Fruit fly (Drosophila melanogaster) whole organism, embryonic: ENCODE results near the gene Ist1.

Source experiments
- ATbp ChIP-seq: fragments of 200-800 bp; sonication (Bioruptor generic); optimal IDR thresholded peaks from 2 replicates; lab custom pipeline; 2017; ENCODE audit warnings: missing biosample characterization, mild to moderate bottlenecking, missing genetic modification characterization, missing genetic modification reagents
- Blimp-1 ChIP-seq: fragments of 200-800 bp; sonication (Bioruptor generic); optimal IDR thresholded peaks from 3 replicates; lab custom pipeline; 2018; ENCODE audit warnings: missing biosample characterization, missing genetic modification characterization, mild to moderate bottlenecking, moderate library complexity, missing genetic modification reagents
- C15 ChIP-seq: fragments of 200-800 bp; sonication (Bioruptor generic); IDR thresholded peaks from 3 replicates; pipeline ENCODE4 v1.3.6; 2022; ENCODE audit warnings: missing biosample characterization, missing genetic modification characterization
- CG10543 ChIP-seq: fragments of 200-800 bp; sonication (Bioruptor generic); optimal IDR thresholded peaks from 3 replicates; lab custom pipeline; 2017; ENCODE audit warnings: missing biosample characterization, mild to moderate bottlenecking, missing genetic modification characterization, moderate library complexity
- CG10565 ChIP-seq: fragments of 200-800 bp; sonication (Bioruptor generic); optimal IDR thresholded peaks from 3 replicates; lab custom pipeline; 2016; ENCODE audit warnings: missing biosample characterization, mild to moderate bottlenecking, missing genetic modification characterization
- CG11504 ChIP-seq: fragments of 200-800 bp; sonication (Bioruptor generic); optimal IDR thresholded peaks from 3 replicates; lab custom pipeline; 2019; ENCODE audit warnings: missing biosample characterization, mild to moderate bottlenecking, missing genetic modification characterization, moderate library complexity
- CG1603 ChIP-seq: fragments of 200-800 bp; sonication (Bioruptor generic); optimal IDR thresholded peaks from 2 replicates; lab custom pipeline; 2019; ENCODE audit warnings: missing biosample characterization, mild to moderate bottlenecking, missing genetic modification characterization, moderate library complexity
- CG16779 ChIP-seq: fragments of 200-800 bp; sonication (Bioruptor generic); IDR thresholded peaks from 2 replicates; pipeline ENCODE4 v1.3.6; 2022; ENCODE audit warnings: missing biosample characterization, missing genetic modification characterization
- CG17568 ChIP-seq: fragments of 200-800 bp; sonication (Bioruptor generic); optimal IDR thresholded peaks from 2 replicates; lab custom pipeline; 2018; ENCODE audit warnings: missing biosample characterization, mild to moderate bottlenecking, missing genetic modification characterization, moderate library complexity
- CG17829 ChIP-seq: fragments of 200-800 bp; optimal IDR thresholded peaks from 2 replicates; lab custom pipeline; 2019; ENCODE audit warnings: missing biosample characterization, mild to moderate bottlenecking, missing genetic modification characterization, moderate library complexity
- CG30403 ChIP-seq: fragments of 200-800 bp; sonication (Bioruptor generic); optimal IDR thresholded peaks from 3 replicates; lab custom pipeline; 2016; ENCODE audit warnings: missing biosample characterization, missing genetic modification characterization
- CG3065 ChIP-seq: fragments of 200-800 bp; sonication (Bioruptor generic); optimal IDR thresholded peaks from 2 replicates; lab custom pipeline; 2016; ENCODE audit warnings: missing biosample characterization, missing genetic modification characterization
- CG32772 ChIP-seq: fragments of 200-800 bp; sonication (Bioruptor generic); IDR thresholded peaks from 2 replicates; pipeline ENCODE4 v1.3.6; 2022; ENCODE audit warnings: missing biosample characterization, missing genetic modification characterization
- CG34224 ChIP-seq: fragments of 200-800 bp; sonication (Bioruptor generic); IDR thresholded peaks from 3 replicates; pipeline ENCODE4 v1.3.6; 2022; ENCODE audit warnings: missing biosample characterization, missing genetic modification characterization; ENCODE audit not compliant: partially characterized antibody
- CG3726 ChIP-seq: fragments of 200-800 bp; sonication (Bioruptor generic); IDR thresholded peaks from 3 replicates; pipeline ENCODE4, ENCODE4 v1.3.6; 2022; ENCODE audit warnings: missing biosample characterization, missing genetic modification characterization
- CG42726 ChIP-seq: fragments of 200-800 bp; sonication (Bioruptor generic); IDR thresholded peaks from 2 replicates; pipeline ENCODE4 v1.3.6; 2022; ENCODE audit warnings: missing biosample characterization, missing genetic modification characterization; ENCODE audit not compliant: partially characterized antibody
- CG4282 ChIP-seq: fragments of 200-800 bp; sonication (Bioruptor generic); optimal IDR thresholded peaks from 2 replicates; lab custom pipeline; 2016; ENCODE audit warnings: missing biosample characterization, missing genetic modification characterization
- CG9437 ChIP-seq: fragments of 200-800 bp; sonication (Bioruptor generic); optimal IDR thresholded peaks from 2 replicates; lab custom pipeline; 2018; ENCODE audit warnings: missing biosample characterization, mild to moderate bottlenecking, missing genetic modification characterization
- CTCF ChIP-seq: fragments of 200-800 bp; sonication (Bioruptor generic); optimal IDR thresholded peaks from 2 replicates; lab custom pipeline; 2017; ENCODE audit warnings: missing biosample characterization, mild to moderate bottlenecking, missing genetic modification characterization, moderate library complexity
- Camta ChIP-seq: fragments of 200-800 bp; sonication (Bioruptor generic); optimal IDR thresholded peaks from 2 replicates; lab custom pipeline; 2016; ENCODE audit warnings: missing biosample characterization, missing genetic modification characterization
- Dad ChIP-seq: fragments of 200-800 bp; sonication (Bioruptor generic); optimal IDR thresholded peaks from 3 replicates; lab custom pipeline; 2016; ENCODE audit warnings: missing biosample characterization, missing genetic modification characterization
- Deaf1 ChIP-seq: fragments of 200-800 bp; optimal IDR thresholded peaks from 3 replicates; lab custom pipeline; 2019; ENCODE audit warnings: missing biosample characterization, mild to moderate bottlenecking, missing genetic modification characterization, moderate library complexity
- ERR ChIP-seq: fragments of 200-800 bp; sonication (Bioruptor generic); optimal IDR thresholded peaks from 2 replicates; lab custom pipeline; 2016; ENCODE audit warnings: missing biosample characterization, missing genetic modification characterization
- Ets65A ChIP-seq: fragments of 200-800 bp; sonication (Bioruptor generic); peaks from one replicate; lab custom pipeline; 2016; ENCODE audit warnings: missing biosample characterization, missing genetic modification characterization
- HmgZ ChIP-seq: fragments of 200-800 bp; sonication (Bioruptor generic); optimal IDR thresholded peaks from 2 replicates; lab custom pipeline; 2018; ENCODE audit warnings: missing biosample characterization, mild to moderate bottlenecking, missing genetic modification characterization
- Hsf ChIP-seq: fragments of 200-800 bp; sonication (Bioruptor generic); optimal IDR thresholded peaks from 3 replicates; lab custom pipeline; 2016; ENCODE audit warnings: missing biosample characterization, missing genetic modification characterization
- MESR4 ChIP-seq: fragments of 200-800 bp; sonication (Bioruptor generic); optimal IDR thresholded peaks from 2 replicates; lab custom pipeline; 2018; ENCODE audit warnings: missing biosample characterization, mild to moderate bottlenecking, missing genetic modification characterization, moderate library complexity
- Med ChIP-seq: fragments of 200-800 bp; sonication (Bioruptor generic); peaks from one replicate; lab custom pipeline; 2016; ENCODE audit warnings: missing biosample characterization, missing genetic modification characterization, mild to moderate bottlenecking, inconsistent platforms, moderate library complexity
- Optix ChIP-seq: fragments of 200-800 bp; sonication (Bioruptor generic); IDR thresholded peaks from 3 replicates; pipeline ENCODE4 v1.3.6; 2022; ENCODE audit warnings: missing biosample characterization, missing genetic modification characterization
- Rfx ChIP-seq: fragments of 200-800 bp; sonication (Bioruptor generic); IDR thresholded peaks from 2 replicates; pipeline ENCODE4 v1.3.6; 2022; ENCODE audit warnings: missing biosample characterization, missing genetic modification characterization
- Sox100B ChIP-seq: fragments of 200-800 bp; sonication (Bioruptor generic); optimal IDR thresholded peaks from 3 replicates; lab custom pipeline; 2018; ENCODE audit warnings: missing biosample characterization, mild to moderate bottlenecking, missing genetic modification characterization
- Ssrp ChIP-seq: fragments of 200-800 bp; sonication (Bioruptor generic); optimal IDR thresholded peaks from 2 replicates; lab custom pipeline; 2018; ENCODE audit warnings: missing biosample characterization, mild to moderate bottlenecking, missing genetic modification characterization, moderate library complexity
- Xrp1 ChIP-seq: fragments of 200-800 bp; sonication (Bioruptor generic); IDR thresholded peaks from 2 replicates; pipeline ENCODE4 v1.3.6; 2022; ENCODE audit warnings: missing biosample characterization, missing genetic modification characterization
- ap ChIP-seq: fragments of 200-800 bp; sonication (Bioruptor generic); IDR thresholded peaks from 2 replicates; pipeline ENCODE4 v1.3.6; 2022; ENCODE audit warnings: missing biosample characterization, missing genetic modification characterization
- ara ChIP-seq: fragments of 200-800 bp; sonication (Bioruptor generic); IDR thresholded peaks from 2 replicates; pipeline ENCODE4 v1.3.6; 2022; ENCODE audit warnings: missing biosample characterization, missing genetic modification characterization
- bab2 ChIP-seq: fragments of 200-800 bp; sonication (Bioruptor generic); optimal IDR thresholded peaks from 2 replicates; lab custom pipeline; 2016; ENCODE audit warnings: missing biosample characterization, missing genetic modification characterization
- bsh ChIP-seq, 2 experiments: fragments of 200-800 bp; sonication (Bioruptor generic); optimal IDR thresholded peaks; 2 replicates each; lab custom pipeline; 2017 to 2018; ENCODE audit warnings: mild to moderate bottlenecking in 2 of 2, missing biosample characterization in 2 of 2, missing genetic modification characterization in 2 of 2, moderate library complexity in 1 of 2
- cas ChIP-seq: fragments of 200-800 bp; sonication (Bioruptor generic); IDR thresholded peaks from 2 replicates; pipeline ENCODE4 v1.3.6; 2022; ENCODE audit warnings: missing biosample characterization, missing genetic modification characterization
- dan ChIP-seq: fragments of 200-800 bp; sonication (Bioruptor generic); IDR thresholded peaks from 2 replicates; pipeline ENCODE4 v1.3.6; 2022; ENCODE audit warnings: missing biosample characterization, missing genetic modification characterization
- esg ChIP-seq: fragments of 200-800 bp; sonication (Bioruptor generic); conservative IDR thresholded peaks from 2 replicates; pipeline ENCODE4 v1.3.6; 2022; ENCODE audit warnings: missing biosample characterization, missing genetic modification characterization
- her ChIP-seq: fragments of 200-800 bp; sonication (Bioruptor generic); optimal IDR thresholded peaks from 2 replicates; lab custom pipeline; 2016; ENCODE audit warnings: missing biosample characterization, missing genetic modification characterization
- lola ChIP-seq, 3 experiments: fragments of >200 bp in 2 of 3; fragments of 200-800 bp in 1 of 3; sonication (Bioruptor generic) in 1 of 3; optimal IDR thresholded peaks; 2 replicates each; lab custom pipeline; 2017 to 2019; ENCODE audit warnings: missing biosample characterization in 3 of 3, missing genetic modification characterization in 3 of 3, mild to moderate bottlenecking in 1 of 3, moderate library complexity in 1 of 3
- nerfin-1 ChIP-seq: fragments of 200-800 bp; sonication (Bioruptor generic); optimal IDR thresholded peaks from 3 replicates; lab custom pipeline; 2019; ENCODE audit warnings: missing biosample characterization, mild to moderate bottlenecking, missing genetic modification characterization, moderate library complexity
- nmo ChIP-seq: fragments of 200-800 bp; sonication (Bioruptor generic); optimal IDR thresholded peaks from 2 replicates; lab custom pipeline; 2018; ENCODE audit warnings: missing biosample characterization, mild to moderate bottlenecking, missing genetic modification characterization, moderate library complexity
- org-1 ChIP-seq: fragments of 200-800 bp; sonication (Bioruptor generic); optimal IDR thresholded peaks from 2 replicates; lab custom pipeline; 2017; ENCODE audit warnings: missing biosample characterization, missing genetic modification characterization
- ro ChIP-seq: fragments of 200-800 bp; sonication (Bioruptor generic); IDR thresholded peaks from 2 replicates; pipeline ENCODE4 v1.3.6; 2022; ENCODE audit warnings: missing biosample characterization, missing genetic modification characterization
- sens ChIP-seq: fragments of 200-800 bp; sonication (Bioruptor generic); peaks from one replicate; lab custom pipeline; 2016; ENCODE audit warnings: missing biosample characterization, missing genetic modification characterization
- sima ChIP-seq: fragments of 200-800 bp; sonication (Bioruptor generic); optimal IDR thresholded peaks from 2 replicates; lab custom pipeline; 2016; ENCODE audit warnings: missing biosample characterization, missing genetic modification characterization
- tgo ChIP-seq: fragments of 200-800 bp; sonication (Bioruptor generic); IDR thresholded peaks from 3 replicates; pipeline ENCODE4 v1.3.6; 2022; ENCODE audit warnings: missing biosample characterization, missing genetic modification characterization
- tup ChIP-seq: fragments of 200-800 bp; sonication (Bioruptor generic); optimal IDR thresholded peaks from 2 replicates; lab custom pipeline; 2016; ENCODE audit warnings: missing biosample characterization, mild to moderate bottlenecking, missing genetic modification characterization, moderate library complexity
- unpg ChIP-seq: fragments of 200-800 bp; sonication (Bioruptor generic); optimal IDR thresholded peaks from 3 replicates; lab custom pipeline; 2018; ENCODE audit warnings: missing biosample characterization, mild to moderate bottlenecking, missing genetic modification characterization, moderate library complexity
- zfh1 ChIP-seq: fragments of 200-800 bp; sonication (Bioruptor generic); IDR thresholded peaks from 3 replicates; pipeline ENCODE4 v1.3.6; 2022; ENCODE audit warnings: missing biosample characterization, missing genetic modification characterization

Gene Ist1

dm6 chr3L:6799550-6799949 is 43.3 kb upstream of the Ist1 start (continued):
- TF ChIP-seq HmgZ (tag; lab: Kevin White, UChicago) (no peak), ERR (GFP tag; lab: Kevin White, UChicago) (no peak), bsh (GFP tag; optimal IDR thresholded peaks at IDR 0.05; lab: Kevin White, UChicago) (peak in 1 of 2 experiments; percentile 0), CG3726 (0 out of 3 replicates have a peak, but pooled peaks have one; percentile 29), CG3065 (GFP tag; lab: Kevin White, UChicago) (no peak), her (GFP tag; lab: Kevin White, UChicago) (no peak), Camta (GFP tag; lab: Kevin White, UChicago) (no peak), CG34224 (GFP tag; lab: Robert Waterston, UW) (no peak), Optix (no peak), esg (GFP tag; lab: Robert Waterston, UW) (no peak), CG4282 (GFP tag; lab: Kevin White, UChicago) (no peak), ara (no peak), cas (GFP tag; lab: Robert Waterston, UW) (no peak), Sox100B (GFP tag; lab: Kevin White, UChicago) (no peak), sens (GFP tag; lab: Kevin White, UChicago) (peak; percentile 56), Rfx (GFP tag; lab: Robert Waterston, UW) (no peak), sima (GFP tag; lab: Kevin White, UChicago) (no peak), CTCF (no peak), C15 (GFP tag; lab: Robert Waterston, UW) (no peak), zfh1 (peak; percentile 64; the same call in 2 of the 3 replicates), Dad (GFP tag; lab: Kevin White, UChicago) (no peak), CG42726 (GFP tag; lab: Robert Waterston, UW) (no peak), ro (GFP tag; lab: Robert Waterston, UW) (no peak), CG10543 (GFP tag; lab: Kevin White, UChicago) (no peak), nmo (no peak), Med (GFP tag; lab: Kevin White, UChicago) (peak; percentile 39), CG9437 (GFP tag; lab: Kevin White, UChicago) (no peak), tup (GFP tag; lab: Kevin White, UChicago) (no peak), Ets65A (GFP tag; lab: Kevin White, UChicago) (no peak), ap (no peak), CG1603 (tag; lab: Kevin White, UChicago) (peak; percentile 5), CG16779 (GFP tag; lab: Robert Waterston, UW) (no peak)

- peak; percentile 36 for TF ChIP-seq Ssrp (tag; lab: Kevin White, UChicago)
- peak; percentile 34 for TF ChIP-seq Blimp-1 (GFP tag; lab: Kevin White, UChicago)
- no peak for TF ChIP-seq tgo (GFP tag; lab: Robert Waterston, UW)
- TF ChIP-seq CG17568 (GFP tag; lab: Kevin White, UChicago) = no peak
- TF ChIP-seq CG32772 (GFP tag; lab: Robert Waterston, UW) = 0 out of 2 replicates have a peak, but pooled peaks have one; percentile 14
- no peak for TF ChIP-seq MESR4 (GFP tag; lab: Kevin White, UChicago)
- peak; percentile 15 for TF ChIP-seq nerfin-1 (tag; lab: Kevin White, UChicago)
- peak; percentile 39 for TF ChIP-seq CG30403 (GFP tag; lab: Kevin White, UChicago)
- TF ChIP-seq Hsf (GFP tag; lab: Kevin White, UChicago) = no peak
- no peak for TF ChIP-seq dan
- peak; percentile 6 for TF ChIP-seq ATbp (GFP tag; lab: Kevin White, UChicago)
- peak in 1 of 3 experiments; percentile 62 for TF ChIP-seq lola (GFP tag; optimal IDR thresholded peaks at IDR 0.05; lab: Kevin White, UChicago)
- TF ChIP-seq Deaf1 (tag; lab: Kevin White, UChicago) = peak; percentile 18
- TF ChIP-seq CG11504 (tag; lab: Kevin White, UChicago) = peak; percentile 64
- peak; percentile 18; the same call in 1 of the 2 replicates for TF ChIP-seq Xrp1
- no peak for TF ChIP-seq bab2 (GFP tag; lab: Kevin White, UChicago)
- peak; percentile 7 for TF ChIP-seq unpg
- TF ChIP-seq CG10565 (GFP tag; lab: Kevin White, UChicago) = no peak
- TF ChIP-seq org-1 (GFP tag; lab: Kevin White, UChicago) = peak; percentile 12
- peak; percentile 33 for TF ChIP-seq CG17829 (tag; lab: Kevin White, UChicago)
- peak; percentile 24 for TF ChIP-seq CG9437 (GFP tag; lab: Kevin White, UChicago)
These were observed 41.2 kb upstream of the Ist1 start for dm6 chr3L:6797395-6798006.
